Worm (Caenorhabditis elegans): ENCODE results near the gene ceh-51.

The ceh-51 gene

ce11 chrV:18873833-18874232, at the start of gene ceh-51:
TSS of gene ceh-51 (plus strand) at chrV:18874133.
- no peak for TF ChIP-seq K12H6.12 (tag; optimal IDR thresholded peaks at IDR 0.05)
- TF ChIP-seq mes-4 (tag; optimal IDR thresholded peaks at IDR 0.05) = no peak
- no peak for TF ChIP-seq Y67H2A.10 (GFP tag; conservative IDR thresholded peaks at IDR 0.05)
- no peak for TF ChIP-seq attf-6 (GFP tag; IDR thresholded peaks at IDR 0.05)
- TF ChIP-seq die-1 (tag; optimal IDR thresholded peaks at IDR 0.05) = no peak
- TF ChIP-seq ceh-27 (GFP tag; optimal IDR thresholded peaks at IDR 0.05) = no peak
- TF ChIP-seq egrh-3 (GFP tag; IDR thresholded peaks at IDR 0.05) = no peak

ce11 chrV:18826445-18826844, 47.5 kb upstream of the ceh-51 start:
- TF ChIP-seq nhr-80 (tag; optimal IDR thresholded peaks at IDR 0.05) (peak; percentile 5), B0035.1 (tag; optimal IDR thresholded peaks at IDR 0.05) (no peak)

- TF ChIP-seq attf-6 (GFP tag; IDR thresholded peaks at IDR 0.05) (no peak), lir-1 (GFP tag; conservative IDR thresholded peaks at IDR 0.05) (no peak), F57C9.4 (tag; optimal IDR thresholded peaks at IDR 0.05) (no peak), nfyb-1 (GFP tag; IDR thresholded peaks at IDR 0.05) (no peak), K12H6.12 (tag; optimal IDR thresholded peaks at IDR 0.05) (no peak), nfya-2 (GFP tag; IDR thresholded peaks at IDR 0.05) (no peak), egrh-3 (GFP tag; IDR thresholded peaks at IDR 0.05) (no peak), T26A5.8 (tag; optimal IDR thresholded peaks at IDR 0.05) (no peak), F39B2.1 (GFP tag; IDR thresholded peaks at IDR 0.05) (no peak), hlh-12 (tag; optimal IDR thresholded peaks at IDR 0.05) (no peak), T07F8.4 (tag; optimal IDR thresholded peaks at IDR 0.05) (no peak), madf-3 (GFP tag; IDR thresholded peaks at IDR 0.05) (no peak), sdz-38 (tag; optimal IDR thresholded peaks at IDR 0.05) (no peak), snpc-1.1 (tag; optimal IDR thresholded peaks at IDR 0.05; ENCODE audit: insufficient read depth) (no peak), dpl-1 (GFP tag; optimal IDR thresholded peaks at IDR 0.05) (no peak), F33H1.4 (GFP tag; IDR thresholded peaks at IDR 0.05) (no peak), rpc-1 (optimal IDR thresholded peaks at IDR 0.05) (no peak), rpc-1 (tag; optimal IDR thresholded peaks at IDR 0.05) (no peak), ets-4 (GFP tag; optimal IDR thresholded peaks at IDR 0.05) (no peak), F10E7.11 (tag; optimal IDR thresholded peaks at IDR 0.05) (no peak), mes-4 (tag; optimal IDR thresholded peaks at IDR 0.05) (no peak)
Measured at ce11 chrV:18827374-18827773, 46.6 kb upstream of the ceh-51 start.

- TF ChIP-seq F55B11.4 (tag; optimal IDR thresholded peaks at IDR 0.05; ENCODE audit: borderline replicate concordance, insufficient read depth) (no peak), Y56A3A.18 (GFP tag; IDR thresholded peaks at IDR 0.05) (no peak), madf-6 (GFP tag; IDR thresholded peaks at IDR 0.05) (no peak), akir-1 (GFP tag; optimal IDR thresholded peaks at IDR 0.05) (no peak), egrh-3 (GFP tag; IDR thresholded peaks at IDR 0.05) (no peak)
Measured at ce11 chrV:18837125-18837524, 36.8 kb upstream of the ceh-51 start, which contains the start of gene cyp-33D3. TSS of gene cyp-33D3 (minus strand) at chrV:18837225.

- TF ChIP-seq egrh-3 (GFP tag; IDR thresholded peaks at IDR 0.05) (no peak), pha-4 (tag; optimal IDR thresholded peaks at IDR 0.05) (peak; percentile 3), nfya-1 (tag; optimal IDR thresholded peaks at IDR 0.05; ENCODE audit: borderline replicate concordance, insufficient read depth) (no peak), bed-1 (GFP tag; IDR thresholded peaks at IDR 0.05) (no peak), dox-1 (GFP tag; IDR thresholded peaks at IDR 0.05) (0 out of 2 replicates have a peak, but pooled peaks have one; percentile 30), hmg-1.2 (GFP tag; IDR thresholded peaks at IDR 0.05) (peak; percentile 92), snpc-4 (GFP tag; optimal IDR thresholded peaks at IDR 0.05) (no peak), snpc-4 (tag; optimal IDR thresholded peaks at IDR 0.05) (peak in 1 of 4 experiments; percentile 24), nhr-80 (tag; optimal IDR thresholded peaks at IDR 0.05) (peak; percentile 24), lsy-27 (tag; optimal IDR thresholded peaks at IDR 0.05; ENCODE audit: borderline replicate concordance, insufficient read depth) (no peak), B0019.2 (GFP tag; conservative IDR thresholded peaks at IDR 0.05) (no peak), nfya-2 (GFP tag; IDR thresholded peaks at IDR 0.05) (no peak), madf-3 (GFP tag; IDR thresholded peaks at IDR 0.05) (no peak), F52B5.7 (tag; optimal IDR thresholded peaks at IDR 0.05) (no peak), bed-2 (GFP tag; IDR thresholded peaks at IDR 0.05) (no peak)
Measured at ce11 chrV:18838799-18839354, 35.1 kb upstream of the ceh-51 start, which contains the start of gene nhr-65. TSS of gene nhr-65 (plus strand) at chrV:18839304.
